Fruit fly (Drosophila melanogaster): Measurements from ENCODE around the gene Inx3.

- TF ChIP-seq CG7101 (tag; optimal IDR thresholded peaks at IDR 0.05) = no peak
- TF ChIP-seq CG14711 (tag; optimal IDR thresholded peaks at IDR 0.05) = no peak
- no peak for TF ChIP-seq ovo (GFP tag; optimal IDR thresholded peaks at IDR 0.05)
- no peak for TF ChIP-seq bab1 (GFP tag; optimal IDR thresholded peaks at IDR 0.05)
- TF ChIP-seq Crg-1 (GFP tag; optimal IDR thresholded peaks at IDR 0.05) = no peak
- TF ChIP-seq CG7045 (GFP tag; optimal IDR thresholded peaks at IDR 0.05) = no peak
- no peak for TF ChIP-seq CG11617 (GFP tag; optimal IDR thresholded peaks at IDR 0.05)
Measured at dm6 chr3R:28856829-28857228, 2.5 kb downstream of the Inx3 start.
